Fruit fly (Drosophila melanogaster) whole organism, embryonic: ENCODE data around the gene crc.

Source experiments
- CG11560 ChIP-seq: fragments of 200-800 bp; sonication (Bioruptor generic); IDR thresholded peaks from 3 replicates; pipeline ENCODE4 v1.3.6; 2022; ENCODE audit warnings: missing biosample characterization, missing genetic modification characterization
- CG12391 ChIP-seq: fragments of 200-800 bp; sonication (Bioruptor generic); optimal IDR thresholded peaks from 3 replicates; lab custom pipeline; 2018; ENCODE audit warnings: missing biosample characterization, mild to moderate bottlenecking, missing genetic modification characterization, moderate library complexity
- CG13624 ChIP-seq: fragments of 200-800 bp; sonication (Bioruptor generic); optimal IDR thresholded peaks from 2 replicates; lab custom pipeline; 2016; ENCODE audit warnings: missing biosample characterization, missing genetic modification characterization
- CG14014 ChIP-seq: fragments of 200-800 bp; sonication (Bioruptor generic); IDR thresholded peaks from 2 replicates; pipeline ENCODE4 v1.3.6; 2022; ENCODE audit warnings: missing biosample characterization, missing genetic modification characterization
- CG1603 ChIP-seq: fragments of 200-800 bp; sonication (Bioruptor generic); optimal IDR thresholded peaks from 2 replicates; lab custom pipeline; 2019; ENCODE audit warnings: missing biosample characterization, mild to moderate bottlenecking, missing genetic modification characterization, moderate library complexity
- CG17186 ChIP-seq: fragments of 200-800 bp; sonication (Bioruptor generic); optimal IDR thresholded peaks from 3 replicates; lab custom pipeline; 2017; ENCODE audit warnings: missing biosample characterization, missing genetic modification reagents, missing genetic modification characterization
- CG17612 ChIP-seq: fragments of 200-800 bp; sonication (Bioruptor generic); IDR thresholded peaks from 2 replicates; pipeline ENCODE4 v1.3.6; 2022; ENCODE audit warnings: missing biosample characterization, missing genetic modification characterization
- CG17912 ChIP-seq: fragments of 200-800 bp; sonication (Bioruptor generic); optimal IDR thresholded peaks from 2 replicates; lab custom pipeline; 2018; ENCODE audit warnings: missing biosample characterization, mild to moderate bottlenecking, missing genetic modification characterization
- CG1792 ChIP-seq: fragments of 200-800 bp; sonication (Bioruptor generic); optimal IDR thresholded peaks from 2 replicates; lab custom pipeline; 2016; ENCODE audit warnings: missing biosample characterization, missing genetic modification characterization
- CG2199 ChIP-seq: fragments of 200-800 bp; sonication (Bioruptor generic); IDR thresholded peaks from 3 replicates; pipeline ENCODE4 v1.3.6; 2022; ENCODE audit warnings: missing biosample characterization, missing genetic modification characterization
- CG2202 ChIP-seq: fragments of 200-800 bp; sonication (Bioruptor generic); optimal IDR thresholded peaks from 2 replicates; lab custom pipeline; 2018; ENCODE audit warnings: missing biosample characterization, mild to moderate bottlenecking, missing genetic modification characterization
- CG30020 ChIP-seq: fragments of 200-800 bp; optimal IDR thresholded peaks from 2 replicates; lab custom pipeline; 2019; ENCODE audit warnings: missing biosample characterization, mild to moderate bottlenecking, missing genetic modification characterization, moderate library complexity
- CG31365 ChIP-seq: fragments of 200-800 bp; sonication (Bioruptor generic); optimal IDR thresholded peaks from 2 replicates; lab custom pipeline; 2018; ENCODE audit warnings: missing biosample characterization, mild to moderate bottlenecking, missing genetic modification characterization
- CG31441 ChIP-seq: fragments of 200-800 bp; sonication (Bioruptor generic); IDR thresholded peaks from 2 replicates; pipeline ENCODE4 v1.3.6; 2022; ENCODE audit warnings: missing biosample characterization, missing genetic modification characterization
- CG33557 ChIP-seq: fragments of 200-800 bp; sonication (Bioruptor generic); optimal IDR thresholded peaks from 2 replicates; lab custom pipeline; 2019; ENCODE audit warnings: missing biosample characterization, mild to moderate bottlenecking, missing genetic modification characterization, moderate library complexity
- CG4617 ChIP-seq: fragments of 200-800 bp; sonication (Bioruptor generic); optimal IDR thresholded peaks from 3 replicates; lab custom pipeline; 2016; ENCODE audit warnings: missing biosample characterization, missing genetic modification characterization, borderline replicate concordance
- CG7357 ChIP-seq: fragments of 200-800 bp; sonication (Bioruptor generic); IDR thresholded peaks from 3 replicates; pipeline ENCODE4 v1.3.6; 2022; ENCODE audit warnings: missing biosample characterization, missing genetic modification characterization
- CG7786 ChIP-seq: fragments of 200-800 bp; sonication (Bioruptor generic); optimal IDR thresholded peaks from 2 replicates; lab custom pipeline; 2016; ENCODE audit warnings: missing biosample characterization, missing genetic modification characterization
- CG9797 ChIP-seq: fragments of 200-800 bp; sonication (Bioruptor generic); optimal IDR thresholded peaks from 3 replicates; lab custom pipeline; 2018; ENCODE audit warnings: missing biosample characterization, mild to moderate bottlenecking, missing genetic modification characterization
- CHES-1-like ChIP-seq: fragments of 200-800 bp; sonication (Bioruptor generic); optimal IDR thresholded peaks from 2 replicates; lab custom pipeline; 2016; ENCODE audit warnings: missing biosample characterization, missing genetic modification characterization
- Camta ChIP-seq: fragments of 200-800 bp; sonication (Bioruptor generic); optimal IDR thresholded peaks from 2 replicates; lab custom pipeline; 2016; ENCODE audit warnings: missing biosample characterization, missing genetic modification characterization
- Chrac-16 ChIP-seq: fragments of 200-800 bp; sonication (Bioruptor generic); optimal IDR thresholded peaks from 3 replicates; lab custom pipeline; 2016; ENCODE audit warnings: missing biosample characterization, missing genetic modification characterization
- Dbx ChIP-seq: fragments of 200-800 bp; sonication (Bioruptor generic); IDR thresholded peaks from 3 replicates; pipeline ENCODE4 v1.3.6; 2022; ENCODE audit warnings: missing biosample characterization, missing genetic modification characterization
- E2f2 ChIP-seq: fragments of 200-800 bp; sonication (Bioruptor generic); IDR thresholded peaks from 2 replicates; pipeline ENCODE4 v1.3.6; 2022; ENCODE audit warnings: missing biosample characterization, missing genetic modification characterization
- Fer1 ChIP-seq: fragments of 200-800 bp; sonication (Bioruptor generic); optimal IDR thresholded peaks from 2 replicates; lab custom pipeline; 2017; ENCODE audit warnings: missing biosample characterization, mild to moderate bottlenecking, missing genetic modification characterization
- Fer3 ChIP-seq: fragments of 200-800 bp; sonication (Bioruptor generic); optimal IDR thresholded peaks from 2 replicates; lab custom pipeline; 2018; ENCODE audit warnings: missing biosample characterization, mild to moderate bottlenecking, missing genetic modification characterization, moderate library complexity
- Lhr ChIP-seq: fragments of 200-800 bp; sonication (Bioruptor generic); optimal IDR thresholded peaks from 3 replicates; lab custom pipeline; 2017; ENCODE audit warnings: mild to moderate bottlenecking, missing biosample characterization, missing genetic modification reagents, missing genetic modification characterization
- Med ChIP-seq: fragments of 200-800 bp; sonication (Bioruptor generic); peaks from one replicate; lab custom pipeline; 2016; ENCODE audit warnings: missing biosample characterization, missing genetic modification characterization, mild to moderate bottlenecking, inconsistent platforms, moderate library complexity
- Myb ChIP-seq: fragments of 200-800 bp; sonication (Bioruptor generic); optimal IDR thresholded peaks from 2 replicates; lab custom pipeline; 2016; ENCODE audit warnings: missing biosample characterization, missing genetic modification characterization
- NC2β ChIP-seq: fragments of 200-800 bp; sonication (Bioruptor generic); optimal IDR thresholded peaks from 2 replicates; lab custom pipeline; 2016; ENCODE audit warnings: missing biosample characterization, missing genetic modification characterization
- NFAT ChIP-seq: fragments of 200-800 bp; sonication (Bioruptor generic); IDR thresholded peaks from 2 replicates; pipeline ENCODE4 v1.3.6; 2022; ENCODE audit warnings: missing biosample characterization, missing genetic modification characterization
- Sox100B ChIP-seq: fragments of 200-800 bp; sonication (Bioruptor generic); optimal IDR thresholded peaks from 3 replicates; lab custom pipeline; 2018; ENCODE audit warnings: missing biosample characterization, mild to moderate bottlenecking, missing genetic modification characterization
- Xrp1 ChIP-seq: fragments of 200-800 bp; sonication (Bioruptor generic); IDR thresholded peaks from 2 replicates; pipeline ENCODE4 v1.3.6; 2022; ENCODE audit warnings: missing biosample characterization, missing genetic modification characterization
- abd-A ChIP-seq: fragments of 200-800 bp; sonication (Bioruptor generic); optimal IDR thresholded peaks from 3 replicates; lab custom pipeline; 2019; ENCODE audit warnings: missing biosample characterization, mild to moderate bottlenecking, missing genetic modification characterization, moderate library complexity
- bbx ChIP-seq: fragments of 200-800 bp; sonication (Bioruptor generic); IDR thresholded peaks from 2 replicates; pipeline ENCODE4 v1.3.6; 2022; ENCODE audit warnings: missing biosample characterization, missing genetic modification characterization; ENCODE audit not compliant: partially characterized antibody
- cad ChIP-seq: fragments of >200 bp; optimal IDR thresholded peaks from 2 replicates; lab custom pipeline; 2017; ENCODE audit warnings: missing biosample characterization, missing genetic modification characterization
- crp ChIP-seq, 2 experiments: fragments of 200-800 bp; sonication (Bioruptor generic); optimal IDR thresholded peaks; 2 replicates in 1 of 2; 3 replicates in 1 of 2; lab custom pipeline; 2017; ENCODE audit warnings: missing biosample characterization in 2 of 2, missing genetic modification characterization in 2 of 2, mild to moderate bottlenecking in 1 of 2, moderate library complexity in 1 of 2
- ems ChIP-seq: fragments of 200-800 bp; sonication (Bioruptor generic); optimal IDR thresholded peaks from 3 replicates; lab custom pipeline; 2016; ENCODE audit warnings: missing biosample characterization, missing genetic modification characterization
- gsb-n ChIP-seq: fragments of 200-800 bp; sonication (Bioruptor generic); optimal IDR thresholded peaks from 3 replicates; lab custom pipeline; 2018; ENCODE audit warnings: missing biosample characterization, mild to moderate bottlenecking, missing genetic modification characterization
- lbe ChIP-seq: fragments of 200-800 bp; sonication (Bioruptor generic); optimal IDR thresholded peaks from 2 replicates; lab custom pipeline; 2016; ENCODE audit warnings: missing biosample characterization, mild to moderate bottlenecking, missing genetic modification characterization
- maf-S ChIP-seq: fragments of 200-800 bp; sonication (Bioruptor generic); optimal IDR thresholded peaks from 2 replicates; lab custom pipeline; 2016; ENCODE audit warnings: missing biosample characterization, missing genetic modification characterization
- nau ChIP-seq: fragments of 200-800 bp; sonication (Bioruptor generic); optimal IDR thresholded peaks from 3 replicates; lab custom pipeline; 2017; ENCODE audit warnings: missing biosample characterization, mild to moderate bottlenecking, missing genetic modification characterization, missing genetic modification reagents
- pum ChIP-seq: fragments of 200-800 bp; sonication (Bioruptor generic); optimal IDR thresholded peaks from 2 replicates; lab custom pipeline; 2016; ENCODE audit warnings: missing biosample characterization, missing genetic modification characterization
- pzg ChIP-seq: fragments of 200-800 bp; sonication (Bioruptor generic); optimal IDR thresholded peaks from 3 replicates; lab custom pipeline; 2018; ENCODE audit warnings: missing biosample characterization, mild to moderate bottlenecking, missing genetic modification characterization, moderate library complexity
- sens-2 ChIP-seq: fragments of 200-800 bp; sonication (Bioruptor generic); IDR thresholded peaks from 2 replicates; pipeline ENCODE4 v1.3.6; 2022; ENCODE audit warnings: missing biosample characterization, missing genetic modification characterization
- sim ChIP-seq: fragments of 200-800 bp; sonication (Bioruptor generic); IDR thresholded peaks from 2 replicates; pipeline ENCODE4 v1.3.6; 2022; ENCODE audit warnings: missing biosample characterization, missing genetic modification characterization
- stwl ChIP-seq: fragments of 200-800 bp; sonication (Bioruptor generic); optimal IDR thresholded peaks from 3 replicates; lab custom pipeline; 2018; ENCODE audit warnings: missing biosample characterization, mild to moderate bottlenecking, missing genetic modification characterization, moderate library complexity
- sug ChIP-seq: fragments of 200-800 bp; optimal IDR thresholded peaks from 2 replicates; lab custom pipeline; 2019; ENCODE audit warnings: missing biosample characterization, mild to moderate bottlenecking, missing genetic modification characterization, moderate library complexity
- tap ChIP-seq: fragments of 200-800 bp; optimal IDR thresholded peaks from 3 replicates; lab custom pipeline; 2019; ENCODE audit warnings: missing biosample characterization, mild to moderate bottlenecking, missing genetic modification characterization, moderate library complexity
- trh ChIP-seq: fragments of 200-800 bp; sonication (Bioruptor generic); optimal IDR thresholded peaks from 2 replicates; lab custom pipeline; 2016; ENCODE audit warnings: missing biosample characterization, missing genetic modification characterization
- zen ChIP-seq: fragments of 200-800 bp; sonication (Bioruptor generic); optimal IDR thresholded peaks from 3 replicates; lab custom pipeline; 2018; ENCODE audit warnings: missing biosample characterization, mild to moderate bottlenecking, missing genetic modification characterization, moderate library complexity

The crc gene

DNA sequence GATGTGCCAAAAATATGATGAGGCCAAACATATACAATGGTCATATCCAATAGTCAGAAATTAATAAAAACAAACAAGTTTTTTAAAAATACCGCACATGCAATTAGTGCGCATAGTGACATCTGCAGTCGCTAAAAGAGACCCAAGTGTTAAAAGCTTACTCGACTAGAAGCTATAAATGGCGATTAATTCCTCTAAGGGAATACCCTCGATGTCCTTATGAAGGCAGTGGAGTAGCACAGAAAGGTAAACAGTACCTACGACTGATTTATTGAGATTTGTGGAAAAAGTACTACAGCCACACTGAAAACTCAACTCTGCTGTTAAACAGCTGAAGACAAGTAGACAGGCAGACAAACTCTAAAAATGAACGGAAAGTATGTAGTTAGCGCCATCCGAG lies 49.8 kb upstream of the crc start (continued):
- TF ChIP-seq cad (GFP tag; lab: Kevin White, UChicago) (no peak), gsb-n (no peak), CG17912 (no peak), CG9797 (GFP tag; lab: Kevin White, UChicago) (peak; percentile 74), CG31365 (tag; lab: Kevin White, UChicago) (no peak), lbe (GFP tag; lab: Kevin White, UChicago) (peak; percentile 23), CG30020 (tag; lab: Kevin White, UChicago) (peak; percentile 75), stwl (tag; lab: Kevin White, UChicago) (peak; percentile 93), CG11560 (tag; lab: Robert Waterston, UW) (no peak), pzg (GFP tag; lab: Kevin White, UChicago) (peak; percentile 77), Med (GFP tag; lab: Kevin White, UChicago) (peak; percentile 87), CHES-1-like (peak; percentile 16), Camta (GFP tag; lab: Kevin White, UChicago) (no peak), pum (GFP tag; lab: Kevin White, UChicago) (peak; percentile 25), trh (GFP tag; lab: Kevin White, UChicago) (no peak), tap (no peak), CG2199 (peak; percentile 86), CG2202 (peak; percentile 19), CG4617 (GFP tag; lab: Kevin White, UChicago) (peak; percentile 43), Sox100B (peak; percentile 7), CG13624 (peak; percentile 20), nau (peak; percentile 45), Chrac-16 (GFP tag; lab: Kevin White, UChicago) (peak; percentile 26), CG17186 (GFP tag; lab: Kevin White, UChicago) (peak; percentile 41), sim (GFP tag; lab: Robert Waterston, UW) (no peak), CG1792 (GFP tag; lab: Kevin White, UChicago) (no peak), CG33557 (GFP tag; lab: Kevin White, UChicago) (peak; percentile 17), abd-A (tag; lab: Kevin White, UChicago) (no peak), CG12391 (peak; percentile 34), CG7786 (GFP tag; lab: Kevin White, UChicago) (peak; percentile 28), crp (GFP tag; optimal IDR thresholded peaks at IDR 0.05; lab: Kevin White, UChicago) (peak in 1 of 2 experiments; percentile 62), CG7357 (0 out of 3 replicates have a peak, but pooled peaks have one; percentile 38), E2f2 (GFP tag; lab: Robert Waterston, UW) (peak; percentile 43), Xrp1 (GFP tag; lab: Robert Waterston, UW) (no peak), sens-2 (GFP tag; lab: Robert Waterston, UW) (no peak), maf-S (GFP tag; lab: Kevin White, UChicago) (peak; percentile 12), CG1603 (tag; lab: Kevin White, UChicago) (peak; percentile 56), ems (GFP tag; lab: Kevin White, UChicago) (peak; percentile 36), NC2β (GFP tag; lab: Kevin White, UChicago) (peak; percentile 24), Lhr (GFP tag; lab: Kevin White, UChicago) (peak; percentile 34), CG14014 (0 out of 2 replicates have a peak, but pooled peaks have one; percentile 33), sug (tag; lab: Kevin White, UChicago) (peak; percentile 14), Fer1 (GFP tag; lab: Kevin White, UChicago) (peak; percentile 50), Fer3 (peak; percentile 17), NFAT (no peak), Dbx (no peak), bbx (GFP tag; lab: Robert Waterston, UW) (no peak), CG31441 (no peak), zen (tag; lab: Kevin White, UChicago) (peak; percentile 57), Myb (GFP tag; lab: Kevin White, UChicago) (peak; percentile 13), CG17612 (GFP tag; lab: Robert Waterston, UW) (no peak)
